Worm (Caenorhabditis elegans): ENCODE data around the gene F15H10.10.

The F15H10.10 gene

ce11 chrV:10388318-10388717 lies 28.5 kb downstream of the F15H10.10 start, which contains the start of gene AC3.5:
AC3.5 (plus strand) TSS chrV:10388527.
- TF ChIP-seq nhr-85 (tag) (peak; percentile 61), lsy-2 (tag; optimal IDR thresholded peaks at IDR 0.05) (no peak)

ce11 chrV:10387412-10387811 lies 29.4 kb downstream of the F15H10.10 start:
- no peak for TF ChIP-seq ets-5 (GFP tag; IDR thresholded peaks at IDR 0.05)
- no peak for TF ChIP-seq lin-35 (GFP tag; optimal IDR thresholded peaks at IDR 0.05)
- TF ChIP-seq fkh-4 (tag; optimal IDR thresholded peaks at IDR 0.05; ENCODE audit: borderline replicate concordance): no peak
- no peak for TF ChIP-seq snu-23 (GFP tag; optimal IDR thresholded peaks at IDR 0.05)
- no peak for TF ChIP-seq vab-15 (tag; optimal IDR thresholded peaks at IDR 0.05)
- TF ChIP-seq nhr-71 (tag; optimal IDR thresholded peaks at IDR 0.05): no peak
- TF ChIP-seq sptf-1 (tag; optimal IDR thresholded peaks at IDR 0.05): no peak
- TF ChIP-seq unc-30 (tag; optimal IDR thresholded peaks at IDR 0.05): no peak
- no peak for TF ChIP-seq alr-1 (tag; optimal IDR thresholded peaks at IDR 0.05; ENCODE audit: borderline replicate concordance)
- no peak for TF ChIP-seq unc-62 (GFP tag; optimal IDR thresholded peaks at IDR 0.05)
- no peak for TF ChIP-seq zip-4 (GFP tag; optimal IDR thresholded peaks at IDR 0.05)
- peak; percentile 86 for TF ChIP-seq nhr-85 (tag)
- TF ChIP-seq zag-1 (tag; optimal IDR thresholded peaks at IDR 0.05): no peak
- TF ChIP-seq lin-14 (GFP tag; optimal IDR thresholded peaks at IDR 0.05): peak; percentile 57
- no peak for TF ChIP-seq pax-3 (tag; optimal IDR thresholded peaks at IDR 0.05)
- TF ChIP-seq isw-1 (GFP tag; IDR thresholded peaks at IDR 0.05): no peak
- TF ChIP-seq Y116A8C.19 (tag; optimal IDR thresholded peaks at IDR 0.05; ENCODE audit: borderline replicate concordance): no peak
- no peak for TF ChIP-seq aly-2 (tag; optimal IDR thresholded peaks at IDR 0.05)
- TF ChIP-seq dpl-1 (GFP tag; optimal IDR thresholded peaks at IDR 0.05): no peak
- peak; percentile 32; the same call in 1 of the 2 replicates for TF ChIP-seq grh-1 (GFP tag; IDR thresholded peaks at IDR 0.05)
- no peak for TF ChIP-seq elt-2 (tag; optimal IDR thresholded peaks at IDR 0.05)
- TF ChIP-seq sup-37 (GFP tag; optimal IDR thresholded peaks at IDR 0.05): no peak
- no peak for TF ChIP-seq ztf-4 (tag; optimal IDR thresholded peaks at IDR 0.05)
- no peak for TF ChIP-seq hlh-17 (GFP tag; optimal IDR thresholded peaks at IDR 0.05; ENCODE audit: borderline replicate concordance)
- no peak for TF ChIP-seq xbp-1 (tag; optimal IDR thresholded peaks at IDR 0.05)
- TF ChIP-seq aha-1 (tag; optimal IDR thresholded peaks at IDR 0.05): no peak
- no peak for TF ChIP-seq C34B4.2 (tag; optimal IDR thresholded peaks at IDR 0.05)
- TF ChIP-seq elt-3 (tag; optimal IDR thresholded peaks at IDR 0.05): peak; percentile 47 to 85 (median 66)
- no peak for TF ChIP-seq pqm-1 (tag; optimal IDR thresholded peaks at IDR 0.05)
- TF ChIP-seq lin-15B (tag; optimal IDR thresholded peaks at IDR 0.05): no peak
- no peak for TF ChIP-seq jun-1 (tag; optimal IDR thresholded peaks at IDR 0.05)
- TF ChIP-seq hlh-4 (tag; optimal IDR thresholded peaks at IDR 0.05): no peak
- TF ChIP-seq fos-1 (tag; optimal IDR thresholded peaks at IDR 0.05): no peak
- TF ChIP-seq nhr-90 (tag; optimal IDR thresholded peaks at IDR 0.05; ENCODE audit: poor library complexity): no peak
- no peak for TF ChIP-seq nhr-237 (tag; optimal IDR thresholded peaks at IDR 0.05)
- no peak for TF ChIP-seq skn-1 (tag; optimal IDR thresholded peaks at IDR 0.05)
- no peak for TF ChIP-seq unc-130 (tag; optimal IDR thresholded peaks at IDR 0.05)
- TF ChIP-seq sox-4 (tag; optimal IDR thresholded peaks at IDR 0.05): no peak
- TF ChIP-seq nhr-11 (tag; optimal IDR thresholded peaks at IDR 0.05): no peak
- no peak for TF ChIP-seq irx-1 (tag; optimal IDR thresholded peaks at IDR 0.05)
- TF ChIP-seq mdl-1 (tag; optimal IDR thresholded peaks at IDR 0.05): no peak
- TF ChIP-seq F16B12.6 (tag; optimal IDR thresholded peaks at IDR 0.05): no peak
- no peak for TF ChIP-seq lin-39 (tag; optimal IDR thresholded peaks at IDR 0.05)
- TF ChIP-seq fkh-10 (GFP tag; optimal IDR thresholded peaks at IDR 0.05): no peak
- TF ChIP-seq blmp-1 (tag; optimal IDR thresholded peaks at IDR 0.05): peak; percentile 29
- no peak for TF ChIP-seq nhr-76 (tag; optimal IDR thresholded peaks at IDR 0.05)
- no peak for TF ChIP-seq efl-1 (optimal IDR thresholded peaks at IDR 0.05)
- TF ChIP-seq efl-1 (GFP tag; optimal IDR thresholded peaks at IDR 0.05 in 1 of 2): no peak
- no peak for TF ChIP-seq pag-3 (tag; optimal IDR thresholded peaks at IDR 0.05; ENCODE audit: borderline replicate concordance, insufficient read depth)
- no peak for TF ChIP-seq unc-98 (GFP tag; IDR thresholded peaks at IDR 0.05)
- no peak for TF ChIP-seq ama-1 (optimal IDR thresholded peaks at IDR 0.05)
